Worm (Caenorhabditis elegans): Measurements from ENCODE around the gene str-41.

DNA sequence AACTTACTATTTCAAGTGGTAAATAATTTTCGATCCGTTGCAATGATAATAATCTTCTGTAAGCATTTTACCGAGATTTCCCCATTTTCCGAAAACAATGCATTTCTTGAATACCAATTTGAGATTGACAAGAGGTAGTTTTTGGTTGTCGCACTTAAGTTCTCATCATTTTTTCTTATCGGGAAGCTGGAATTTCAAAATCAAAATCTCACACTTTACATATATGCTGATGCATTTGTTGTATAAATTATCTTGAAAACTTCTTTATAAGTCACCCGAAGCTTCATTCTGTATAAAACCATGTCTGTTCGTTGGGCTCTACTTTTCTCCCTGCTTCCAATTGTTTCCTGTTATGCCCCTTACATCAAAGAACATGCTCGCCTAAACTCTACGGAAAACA lies 39.6 kb downstream of the str-41 start, which contains the start of gene try-11:
- TF ChIP-seq unc-130 (tag; optimal IDR thresholded peaks at IDR 0.05) (no peak), unc-86 (tag; optimal IDR thresholded peaks at IDR 0.05) (no peak), fkh-10 (GFP tag; optimal IDR thresholded peaks at IDR 0.05) (no peak), efl-3 (GFP tag; optimal IDR thresholded peaks at IDR 0.05) (no peak), lsy-2 (tag; optimal IDR thresholded peaks at IDR 0.05) (no peak), ama-1 (optimal IDR thresholded peaks at IDR 0.05) (no peak), nhr-19 (GFP tag; conservative IDR thresholded peaks at IDR 0.05) (no peak), ceh-8 (GFP tag; optimal IDR thresholded peaks at IDR 0.05) (no peak), tbx-2 (tag; optimal IDR thresholded peaks at IDR 0.05) (no peak), tlp-1 (tag; optimal IDR thresholded peaks at IDR 0.05) (no peak), sup-37 (GFP tag; optimal IDR thresholded peaks at IDR 0.05) (no peak), unc-62 (GFP tag; optimal IDR thresholded peaks at IDR 0.05) (no peak)
